Worm (Caenorhabditis elegans) whole organism, late embryonic: ENCODE results near the gene sec-20.

Source experiments
- ceh-22 ChIP-seq: sonication (generic microtip); optimal IDR thresholded peaks from 2 replicates; lab custom pipeline; 2017; ENCODE audit warnings: missing biosample characterization, missing genetic modification characterization
- ceh-34 ChIP-seq: sonication (generic microtip); optimal IDR thresholded peaks from 2 replicates; lab custom pipeline; 2016; ENCODE audit warnings: mild to moderate bottlenecking, missing genetic modification characterization, missing compliant biosample characterization
- ceh-6 ChIP-seq: fragments of 200-800 bp; sonication (Bioruptor generic); optimal IDR thresholded peaks from 2 replicates; lab custom pipeline; 2018; ENCODE audit warnings: mild to moderate bottlenecking, missing genetic modification characterization, missing compliant biosample characterization
- che-1 ChIP-seq: sonication (generic microtip); optimal IDR thresholded peaks from 2 replicates; lab custom pipeline; 2016; ENCODE audit warnings: mild to moderate bottlenecking, missing genetic modification characterization, missing compliant biosample characterization
- elt-2 ChIP-seq: sonication (generic microtip); optimal IDR thresholded peaks from 2 replicates; lab custom pipeline; 2016; ENCODE audit warnings: missing genetic modification reagents, missing genetic modification characterization, missing compliant biosample characterization
- fax-1 ChIP-seq: sonication (generic microtip); optimal IDR thresholded peaks from 2 replicates; lab custom pipeline; 2016; ENCODE audit warnings: missing genotype, missing genetic modification characterization, missing compliant biosample characterization
- lin-11 ChIP-seq: fragments of 200-800 bp; sonication (Bioruptor generic); optimal IDR thresholded peaks from 2 replicates; lab custom pipeline; 2018; ENCODE audit warnings: mild to moderate bottlenecking, missing genetic modification characterization, missing compliant biosample characterization

- TF ChIP-seq fax-1 (tag; lab: Kevin White, UChicago): no peak
- no peak for TF ChIP-seq che-1 (tag; lab: Kevin White, UChicago)
- TF ChIP-seq lin-11 (tag; lab: Kevin White, UChicago): no peak
- TF ChIP-seq ceh-6 (GFP tag; lab: Kevin White, UChicago): no peak
- TF ChIP-seq ceh-34 (tag; lab: Kevin White, UChicago): no peak
- no peak for TF ChIP-seq elt-2 (tag; lab: Kevin White, UChicago)
- TF ChIP-seq ceh-22 (tag; lab: Kevin White, UChicago): no peak
Measured at ce11 chrIII:159665-160064, 32.2 kb upstream of the sec-20 start.
